Worm (Caenorhabditis elegans) whole organism, mixed stage, embryonic: Measurements from ENCODE around the gene hsp-43.

Source experiments
- bed-3 ChIP-seq: fragments of 200-800 bp; sonication (Bioruptor generic); optimal IDR thresholded peaks from 3 replicates; lab custom pipeline; 2018; ENCODE audit warnings: mild to moderate bottlenecking, missing genetic modification characterization, moderate library complexity, missing compliant biosample characterization
- blmp-1 ChIP-seq: fragments of 150-350 bp; optimal IDR thresholded peaks from 2 replicates; lab custom pipeline; 2014; ENCODE audit warnings: missing biosample characterization, missing genetic modification characterization
- ceh-39 ChIP-seq: fragments of 150-350 bp; optimal IDR thresholded peaks from 2 replicates; lab custom pipeline; 2014; ENCODE audit warnings: missing biosample characterization, missing genetic modification characterization
- ceh-43 ChIP-seq: fragments of 200-800 bp; sonication (Bioruptor generic); optimal IDR thresholded peaks from 2 replicates; lab custom pipeline; 2018; ENCODE audit warnings: mild to moderate bottlenecking, missing genetic modification characterization, moderate library complexity, missing compliant biosample characterization
- ces-1 ChIP-seq: fragments of 150-350 bp; optimal IDR thresholded peaks from 2 replicates; lab custom pipeline; 2014; ENCODE audit warnings: missing biosample characterization, missing genetic modification reagents, missing genetic modification characterization
- cnd-1 ChIP-seq: fragments of 200-800 bp; sonication (Bioruptor generic); optimal IDR thresholded peaks from 2 replicates; lab custom pipeline; 2018; ENCODE audit warnings: mild to moderate bottlenecking, missing genetic modification characterization, missing compliant biosample characterization
- drap-1 ChIP-seq: fragments of 200-800 bp; sonication (Bioruptor generic); optimal IDR thresholded peaks from 3 replicates; lab custom pipeline; 2018; ENCODE audit warnings: mild to moderate bottlenecking, missing genetic modification characterization, missing compliant biosample characterization
- elt-1 ChIP-seq: sonication (generic microtip); optimal IDR thresholded peaks from 2 replicates; lab custom pipeline; 2017; ENCODE audit warnings: missing genetic modification characterization, mild to moderate bottlenecking, missing compliant biosample characterization, antibody characterized with exemption, moderate library complexity, borderline replicate concordance; ENCODE audit not compliant: insufficient read depth
- elt-3 ChIP-seq: fragments of 150-350 bp; optimal IDR thresholded peaks from 2 replicates; lab custom pipeline; 2014; ENCODE audit warnings: missing biosample characterization, missing genetic modification characterization
- ham-2 ChIP-seq: fragments of 200-800 bp; sonication (Bioruptor generic); optimal IDR thresholded peaks from 2 replicates; lab custom pipeline; 2018; ENCODE audit warnings: mild to moderate bottlenecking, missing genetic modification characterization, missing compliant biosample characterization
- hlh-1 ChIP-seq: fragments of 150-350 bp; optimal IDR thresholded peaks from 2 replicates; lab custom pipeline; 2014; ENCODE audit warnings: missing biosample characterization, missing genetic modification reagents, missing genetic modification characterization
- lin-32 ChIP-seq: fragments of 200-800 bp; sonication (Bioruptor generic); optimal IDR thresholded peaks from 2 replicates; lab custom pipeline; 2018; ENCODE audit warnings: mild to moderate bottlenecking, missing genetic modification characterization, missing compliant biosample characterization
- lsy-2 ChIP-seq: fragments of 150-350 bp; optimal IDR thresholded peaks from 2 replicates; lab custom pipeline; 2014; ENCODE audit warnings: missing biosample characterization, missing genetic modification characterization
- mab-5 ChIP-seq: fragments of 150-350 bp; optimal IDR thresholded peaks from 2 replicates; lab custom pipeline; 2014; ENCODE audit warnings: missing biosample characterization, missing genetic modification characterization
- mep-1 ChIP-seq: fragments of 150-350 bp; optimal IDR thresholded peaks from 2 replicates; lab custom pipeline; 2017; ENCODE audit warnings: missing biosample characterization, missing genetic modification reagents, missing genetic modification characterization, inconsistent platforms
- mls-2 ChIP-seq: sonication (generic microtip); optimal IDR thresholded peaks from 2 replicates; lab custom pipeline; 2016; ENCODE audit warnings: mild to moderate bottlenecking, missing genetic modification characterization, moderate library complexity, missing compliant biosample characterization
- nhr-12 ChIP-seq: fragments of 150-350 bp; optimal IDR thresholded peaks from 2 replicates; lab custom pipeline; 2014; ENCODE audit warnings: missing biosample characterization, missing genetic modification characterization
- nhr-2 ChIP-seq: fragments of 150-350 bp; optimal IDR thresholded peaks from 2 replicates; lab custom pipeline; 2014; ENCODE audit warnings: missing biosample characterization, missing genetic modification characterization
- nhr-237 ChIP-seq: fragments of 150-350 bp; optimal IDR thresholded peaks from 2 replicates; lab custom pipeline; 2014; ENCODE audit warnings: missing biosample characterization, missing genetic modification characterization
- nhr-28 ChIP-seq: fragments of 150-350 bp; optimal IDR thresholded peaks from 2 replicates; lab custom pipeline; 2014; ENCODE audit warnings: missing biosample characterization, missing genetic modification characterization
- nhr-76 ChIP-seq: sonication (generic microtip); optimal IDR thresholded peaks from 2 replicates; lab custom pipeline; 2017; ENCODE audit warnings: missing biosample characterization, missing genetic modification characterization
- pha-4 ChIP-seq: fragments of 150-350 bp; optimal IDR thresholded peaks from 2 replicates; lab custom pipeline; 2018; ENCODE audit warnings: missing biosample characterization, missing genetic modification reagents, missing genetic modification characterization
- snpc-4 ChIP-seq: fragments of 150-350 bp; optimal IDR thresholded peaks from 2 replicates; lab custom pipeline; 2014; ENCODE audit warnings: missing biosample characterization, missing genetic modification characterization
- sptf-1 ChIP-seq: sonication (generic microtip); optimal IDR thresholded peaks from 2 replicates; lab custom pipeline; 2017; ENCODE audit warnings: mild to moderate bottlenecking, missing genetic modification characterization, moderate library complexity, missing compliant biosample characterization
- unc-120 ChIP-seq: sonication (generic microtip); optimal IDR thresholded peaks from 2 replicates; lab custom pipeline; 2017; ENCODE audit warnings: missing genetic modification characterization, missing compliant biosample characterization; ENCODE audit not compliant: poor library complexity, severe bottlenecking
- unc-39 ChIP-seq: fragments of 150-350 bp; optimal IDR thresholded peaks from 2 replicates; lab custom pipeline; 2014; ENCODE audit warnings: missing biosample characterization, missing genetic modification characterization
- unc-62 ChIP-seq: fragments of 150-350 bp; optimal IDR thresholded peaks from 2 replicates; lab custom pipeline; 2014; ENCODE audit warnings: missing biosample characterization, missing genetic modification reagents, missing genetic modification characterization
- zip-8 ChIP-seq: fragments of 150-350 bp; optimal IDR thresholded peaks from 2 replicates; lab custom pipeline; 2014; ENCODE audit warnings: missing biosample characterization, missing genetic modification characterization
- ztf-11 ChIP-seq: fragments of 150-350 bp; optimal IDR thresholded peaks from 2 replicates; lab custom pipeline; 2014; ENCODE audit warnings: missing biosample characterization, missing genetic modification characterization

The hsp-43 gene

ce11 chrX:6245499-6245898 lies 10.2 kb upstream of the hsp-43 start:
- no peak for TF ChIP-seq nhr-76
- no peak for TF ChIP-seq ceh-39 (tag; lab: Kevin White, UChicago)
- TF ChIP-seq ces-1 (GFP tag; lab: Kevin White, UChicago), result no peak

ce11 chrX:6240640-6241033 lies 5.3 kb upstream of the hsp-43 start, which contains the start of gene got-2.2:
got-2.2 (plus strand) TSS chrX:6240983.
- no peak for TF ChIP-seq nhr-237
- TF ChIP-seq mls-2 (tag; lab: Kevin White, UChicago), result no peak
- TF ChIP-seq unc-120 (tag; lab: Kevin White, UChicago), result no peak
- no peak for TF ChIP-seq unc-39 (tag; lab: Kevin White, UChicago)
- TF ChIP-seq ham-2, result no peak
- TF ChIP-seq unc-62 (GFP tag; lab: Kevin White, UChicago), result no peak
- TF ChIP-seq elt-3 (tag; lab: Kevin White, UChicago), result no peak
- no peak for TF ChIP-seq zip-8
- TF ChIP-seq snpc-4 (tag; lab: Kevin White, UChicago), result no peak
- no peak for TF ChIP-seq lin-32 (GFP tag; lab: Kevin White, UChicago)
- no peak for TF ChIP-seq elt-1 (tag; lab: Kevin White, UChicago)
- TF ChIP-seq cnd-1 (tag; lab: Kevin White, UChicago), result no peak
- no peak for TF ChIP-seq sptf-1 (tag; lab: Kevin White, UChicago)

ce11 chrX:6239927-6240639 lies 4.7 kb upstream of the hsp-43 start:
- TF ChIP-seq nhr-2 (peak; percentile 20), elt-3 (tag; lab: Kevin White, UChicago) (no peak), nhr-76 (no peak), bed-3 (GFP tag; lab: Kevin White, UChicago) (no peak), mab-5 (tag; lab: Kevin White, UChicago) (no peak), ham-2 (no peak), hlh-1 (tag; lab: Kevin White, UChicago) (peak; percentile 69)

- TF ChIP-seq elt-1 (tag; lab: Kevin White, UChicago) (peak; percentile 77), hlh-1 (tag; lab: Kevin White, UChicago) (no peak)
- TF ChIP-seq, all 35 proteins: peak for 1
Observed at ce11 chrX:6238973-6239372, 3.6 kb upstream of the hsp-43 start, which contains the start of gene rml-3. rml-3 (minus strand) TSS chrX:6239065.

ce11 chrX:6232998-6233626 lies 2.2 kb downstream of the hsp-43 start, which contains the start of gene C14F11.4:
C14F11.4 (minus strand) TSS chrX:6233048.
- TF ChIP-seq drap-1 (GFP tag; lab: Kevin White, UChicago), result no peak

ce11 chrX:6230669-6231068 lies 4.7 kb downstream of the hsp-43 start, which contains the start of gene lite-1:
lite-1 (minus strand) TSS chrX:6230769.
- TF ChIP-seq ces-1 (GFP tag; lab: Kevin White, UChicago) (no peak), ztf-11 (tag; lab: Kevin White, UChicago) (no peak), mep-1 (no peak), drap-1 (GFP tag; lab: Kevin White, UChicago) (no peak), unc-120 (tag; lab: Kevin White, UChicago) (no peak), hlh-1 (tag; lab: Kevin White, UChicago) (no peak), blmp-1 (tag; lab: Kevin White, UChicago) (no peak), lsy-2 (tag; lab: Kevin White, UChicago) (no peak), nhr-12 (tag; lab: Kevin White, UChicago) (no peak), nhr-76 (no peak), pha-4 (tag; lab: Kevin White, UChicago) (no peak), mls-2 (tag; lab: Kevin White, UChicago) (no peak), snpc-4 (tag; lab: Kevin White, UChicago) (no peak), nhr-2 (no peak), lin-32 (GFP tag; lab: Kevin White, UChicago) (no peak), ceh-43 (GFP tag; lab: Kevin White, UChicago) (no peak), nhr-28 (tag; lab: Kevin White, UChicago) (no peak), ham-2 (no peak)
